Worm (Caenorhabditis elegans): ENCODE results near the gene C45G9.14.

ce11 chrIII:5085529-5085928 lies 40.7 kb downstream of the C45G9.14 start, which contains the start of gene cah-1:
- no peak for TF ChIP-seq ama-1 (optimal IDR thresholded peaks at IDR 0.05)
- no peak for TF ChIP-seq aly-1 (tag; optimal IDR thresholded peaks at IDR 0.05)
- TF ChIP-seq tbx-11 (GFP tag; IDR thresholded peaks at IDR 0.05): no peak
- TF ChIP-seq hmg-4 (GFP tag; optimal IDR thresholded peaks at IDR 0.05): no peak
- no peak for TF ChIP-seq tra-4 (tag; optimal IDR thresholded peaks at IDR 0.05)
- no peak for TF ChIP-seq ets-7 (tag; optimal IDR thresholded peaks at IDR 0.05)
- no peak for TF ChIP-seq ceh-13 (GFP tag; optimal IDR thresholded peaks at IDR 0.05)
- no peak for TF ChIP-seq F13C5.2 (tag; optimal IDR thresholded peaks at IDR 0.05)
- TF ChIP-seq B0310.2 (tag; optimal IDR thresholded peaks at IDR 0.05): no peak
- no peak for TF ChIP-seq ceh-36 (tag; optimal IDR thresholded peaks at IDR 0.05)
- no peak for TF ChIP-seq hmbx-1 (tag; optimal IDR thresholded peaks at IDR 0.05)
- TF ChIP-seq hnd-1 (tag; optimal IDR thresholded peaks at IDR 0.05): no peak
- no peak for TF ChIP-seq pes-1 (GFP tag; IDR thresholded peaks at IDR 0.05)
- no peak for TF ChIP-seq flt-1 (GFP tag; IDR thresholded peaks at IDR 0.05)

All from whole organism, early embryonic.